Fruit fly (Drosophila melanogaster): ENCODE measurements around the gene Rtel1.

The Rtel1 gene

DNA sequence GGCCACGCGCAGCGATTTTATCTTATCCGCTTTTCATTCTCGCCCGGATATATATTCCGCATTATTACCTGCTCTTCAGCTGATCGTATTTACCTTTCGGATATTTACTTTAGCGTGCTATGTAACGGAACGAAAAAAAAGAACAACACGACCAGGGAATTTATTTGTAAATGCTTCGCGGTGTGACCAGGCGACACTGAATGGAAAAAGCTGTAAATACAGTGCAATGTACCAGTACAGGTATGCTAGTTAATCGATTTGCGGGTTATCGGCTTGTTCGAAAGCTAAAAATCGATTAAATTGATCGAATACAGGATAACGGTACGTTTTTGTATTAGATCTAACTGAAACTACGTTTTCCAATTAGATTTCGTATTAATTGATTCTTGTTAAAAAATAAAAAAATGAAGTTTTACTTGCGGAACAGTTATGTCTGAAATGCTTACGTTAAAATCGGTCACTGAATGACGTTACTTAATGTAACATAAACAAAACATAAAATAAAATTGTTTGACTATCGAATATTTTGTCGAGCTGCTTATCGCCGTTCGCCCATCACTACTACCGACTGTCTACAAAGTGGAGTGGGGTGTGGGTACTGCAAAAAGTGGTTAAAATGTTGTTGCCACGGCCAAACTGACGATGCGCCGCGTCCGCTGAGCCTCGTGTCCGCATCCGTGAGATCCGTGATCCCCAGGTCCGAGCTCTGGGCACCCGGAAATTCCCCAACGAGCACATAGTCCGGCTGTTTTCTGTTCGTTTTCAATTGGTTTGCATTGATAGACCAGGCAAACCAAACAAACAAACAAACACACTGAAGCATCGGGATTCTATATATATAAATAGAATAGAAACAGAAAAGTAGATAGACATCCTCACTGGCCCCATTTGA is 16.7 kb downstream of the Rtel1 start, which contains the start of the genes MAPk-Ak2 and CG42699 (continued):
- TF ChIP-seq CG13123 (GFP tag; optimal IDR thresholded peaks at IDR 0.05) (peak; percentile 89), zfh2 (GFP tag; optimal IDR thresholded peaks at IDR 0.05) (peak; percentile 6), sisA (GFP tag; IDR thresholded peaks at IDR 0.05) (no peak), yki (optimal IDR thresholded peaks at IDR 0.05) (no peak), Side (GFP tag; optimal IDR thresholded peaks at IDR 0.05) (peak; percentile 82), CG10366 (GFP tag; IDR thresholded peaks at IDR 0.05) (peak; percentile 23; the same call in 1 of the 2 replicates), CHES-1-like (GFP tag; optimal IDR thresholded peaks at IDR 0.05) (peak; percentile 87), CG15479 (GFP tag; optimal IDR thresholded peaks at IDR 0.05) (no peak), CG2678 (tag; optimal IDR thresholded peaks at IDR 0.05) (peak; percentile 81), CG4854 (GFP tag; optimal IDR thresholded peaks at IDR 0.05) (peak; percentile 72), sqz (GFP tag; optimal IDR thresholded peaks at IDR 0.05) (peak; percentile 95), pros (GFP tag; optimal IDR thresholded peaks at IDR 0.05) (peak; percentile 41), CG4424 (GFP tag; optimal IDR thresholded peaks at IDR 0.05) (peak; percentile 51), CG14014 (GFP tag; IDR thresholded peaks at IDR 0.05) (peak; percentile 85; the same call in 1 of the 2 replicates), kah (GFP tag; optimal IDR thresholded peaks at IDR 0.05) (peak; percentile 73), YL-1 (GFP tag; optimal IDR thresholded peaks at IDR 0.05) (peak; percentile 92), CG16813 (GFP tag; IDR thresholded peaks at IDR 0.05; ENCODE audit: partially characterized antibody) (peak; percentile 70), CG1233 (GFP tag; optimal IDR thresholded peaks at IDR 0.05) (peak; percentile 92), GATAe (GFP tag; conservative IDR thresholded peaks at IDR 0.05) (0 out of 2 replicates have a peak, but pooled peaks have one; percentile 26), disco-r (GFP tag; optimal IDR thresholded peaks at IDR 0.05) (peak; percentile 68), Elba2 (GFP tag; optimal IDR thresholded peaks at IDR 0.05) (no peak), CG42726 (GFP tag; IDR thresholded peaks at IDR 0.05; ENCODE audit: partially characterized antibody) (no peak), sug (tag; optimal IDR thresholded peaks at IDR 0.05) (peak; percentile 76), NfI (GFP tag; optimal IDR thresholded peaks at IDR 0.05) (peak; percentile 76), dpn (GFP tag; optimal IDR thresholded peaks at IDR 0.05) (peak; percentile 48 to 82), D19A (tag; optimal IDR thresholded peaks at IDR 0.05) (peak; percentile 51), klu (GFP tag; IDR thresholded peaks at IDR 0.05) (no peak), CG12219 (GFP tag; optimal IDR thresholded peaks at IDR 0.05) (peak; percentile 62), CG33557 (GFP tag; optimal IDR thresholded peaks at IDR 0.05) (peak; percentile 90), CG5245 (GFP tag; optimal IDR thresholded peaks at IDR 0.05) (peak; percentile 67), run (tag; optimal IDR thresholded peaks at IDR 0.05) (peak; percentile 62), CG11398 (GFP tag; optimal IDR thresholded peaks at IDR 0.05) (peak; percentile 88), Drgx (GFP tag; IDR thresholded peaks at IDR 0.05) (no peak), sens (GFP tag) (peak; percentile 94), CG14710 (tag; optimal IDR thresholded peaks at IDR 0.05) (peak; percentile 65), Fer1 (GFP tag; optimal IDR thresholded peaks at IDR 0.05) (peak; percentile 85), Mrtf (GFP tag; IDR thresholded peaks at IDR 0.05) (no peak; the same call in 2 of the 3 replicates), Mes4 (GFP tag; optimal IDR thresholded peaks at IDR 0.05) (peak; percentile 76), Doc2 (GFP tag; IDR thresholded peaks at IDR 0.05) (no peak), knrl (GFP tag; IDR thresholded peaks at IDR 0.05; ENCODE audit: partially characterized antibody) (peak; percentile 56; the same call in 2 of the 3 replicates), CG12155 (GFP tag; optimal IDR thresholded peaks at IDR 0.05) (peak; percentile 62), CG43689 (GFP tag; IDR thresholded peaks at IDR 0.05) (peak; percentile 54), croc (GFP tag; conservative IDR thresholded peaks at IDR 0.05) (no peak), tio (GFP tag; optimal IDR thresholded peaks at IDR 0.05) (peak; percentile 58), NFAT (GFP tag; IDR thresholded peaks at IDR 0.05) (peak; percentile 72), CG1024 (GFP tag; IDR thresholded peaks at IDR 0.05) (peak; percentile 53; the same call in 1 of the 2 replicates), CG7271 (tag; optimal IDR thresholded peaks at IDR 0.05) (peak; percentile 25), Hmx (GFP tag; optimal IDR thresholded peaks at IDR 0.05) (no peak), Mad (GFP tag; optimal IDR thresholded peaks at IDR 0.05) (peak; percentile 49)

Measured in whole organism, embryonic.